Worm (Caenorhabditis elegans) whole organism, young adult: Measurements from ENCODE around the gene pycr-4.
A peak's percentile ranks its signal among the peaks of the same experiment; 100 is the strongest.

ENCODE experiments used
- B0019.2 ChIP-seq: fragments of 200-800 bp; sonication (Bioruptor generic); conservative IDR thresholded peaks from 2 replicates; pipeline ENCODE4 v1.3.6; 2022; ENCODE audit warnings: missing genetic modification reagents, missing genetic modification characterization, missing compliant biosample characterization
- B0336.3 ChIP-seq: fragments of 200-800 bp; sonication (Bioruptor generic); IDR thresholded peaks from 2 replicates; pipeline ENCODE4 v1.3.6; 2022; ENCODE audit warnings: missing genetic modification characterization, missing compliant biosample characterization
- C17E4.6 ChIP-seq: fragments of 200-800 bp; sonication (Bioruptor generic); IDR thresholded peaks from 2 replicates; pipeline ENCODE4 v1.3.6; 2022; ENCODE audit warnings: missing genetic modification reagents, missing genetic modification characterization, missing compliant biosample characterization
- F22D6.2 ChIP-seq: sonication (generic microtip); optimal IDR thresholded peaks from 2 replicates; lab custom pipeline; 2016; ENCODE audit warnings: mild to moderate bottlenecking, missing genetic modification characterization, missing compliant biosample characterization
- F33H1.4 ChIP-seq: fragments of 200-800 bp; sonication (Bioruptor generic); IDR thresholded peaks from 2 replicates; pipeline ENCODE4 v1.3.6; 2022; ENCODE audit warnings: missing genetic modification reagents, missing genetic modification characterization, missing compliant biosample characterization
- F37B4.10 ChIP-seq: fragments of 200-800 bp; sonication (Bioruptor generic); IDR thresholded peaks from 2 replicates; pipeline ENCODE4 v1.3.6; 2022; ENCODE audit warnings: missing genetic modification characterization, missing compliant biosample characterization
- F39B2.1 ChIP-seq: fragments of 200-800 bp; sonication (Bioruptor generic); IDR thresholded peaks from 2 replicates; pipeline ENCODE4 v1.3.6; 2022; ENCODE audit warnings: missing genetic modification reagents, missing genetic modification characterization, missing compliant biosample characterization
- F52B5.7 ChIP-seq: sonication (generic microtip); optimal IDR thresholded peaks from 2 replicates; lab custom pipeline; 2016; ENCODE audit warnings: mild to moderate bottlenecking, missing genetic modification characterization, missing compliant biosample characterization
- F57A8.1 ChIP-seq: fragments of 200-800 bp; sonication (Bioruptor generic); optimal IDR thresholded peaks from 2 replicates; lab custom pipeline; 2018; ENCODE audit warnings: mild to moderate bottlenecking, missing genetic modification characterization, moderate library complexity, missing compliant biosample characterization
- T07F8.4 ChIP-seq: sonication (generic microtip); optimal IDR thresholded peaks from 2 replicates; lab custom pipeline; 2016; ENCODE audit warnings: mild to moderate bottlenecking, missing genetic modification characterization, moderate library complexity, missing compliant biosample characterization
- T26A5.8 ChIP-seq: sonication (generic microtip); optimal IDR thresholded peaks from 2 replicates; lab custom pipeline; 2016; ENCODE audit warnings: missing genetic modification characterization, missing compliant biosample characterization
- Y79H2A.3 ChIP-seq: fragments of 200-800 bp; sonication (Bioruptor generic); conservative IDR thresholded peaks from 2 replicates; pipeline ENCODE4 v1.3.6; 2022; ENCODE audit warnings: missing genetic modification reagents, missing genetic modification characterization, missing compliant biosample characterization
- Y95B8A.8 ChIP-seq: fragments of 200-800 bp; sonication (Bioruptor generic); IDR thresholded peaks from 2 replicates; pipeline ENCODE4 v1.3.6; 2022; ENCODE audit warnings: missing genetic modification reagents, missing genetic modification characterization, missing compliant biosample characterization
- ZK185.1 ChIP-seq: sonication (generic microtip); optimal IDR thresholded peaks from 2 replicates; lab custom pipeline; 2016; ENCODE audit warnings: mild to moderate bottlenecking, missing genetic modification characterization, missing compliant biosample characterization; ENCODE audit not compliant: poor library complexity, severe bottlenecking
- athp-1 ChIP-seq: sonication (generic microtip); optimal IDR thresholded peaks from 2 replicates; lab custom pipeline; 2017; ENCODE audit warnings: mild to moderate bottlenecking, missing genetic modification characterization, missing compliant biosample characterization
- attf-3 ChIP-seq: fragments of 200-800 bp; sonication (Bioruptor generic); conservative IDR thresholded peaks from 2 replicates; pipeline ENCODE4 v1.3.6; 2022; ENCODE audit warnings: missing genetic modification reagents, missing genetic modification characterization, missing compliant biosample characterization
- attf-5 ChIP-seq: fragments of 200-800 bp; sonication (Bioruptor generic); optimal IDR thresholded peaks from 2 replicates; lab custom pipeline; 2018; ENCODE audit warnings: mild to moderate bottlenecking, missing genetic modification characterization, missing compliant biosample characterization
- attf-6 ChIP-seq: fragments of 200-800 bp; sonication (Bioruptor generic); IDR thresholded peaks from 2 replicates; pipeline ENCODE4 v1.3.6; 2022; ENCODE audit warnings: missing genetic modification reagents, missing genetic modification characterization, missing compliant biosample characterization
- ccch-3 ChIP-seq: fragments of 200-800 bp; sonication (Bioruptor generic); optimal IDR thresholded peaks from 2 replicates; lab custom pipeline; 2018; ENCODE audit warnings: mild to moderate bottlenecking, missing genetic modification characterization, missing compliant biosample characterization
- cebp-2 ChIP-seq: fragments of 200-800 bp; sonication (Bioruptor generic); IDR thresholded peaks from 2 replicates; pipeline ENCODE4 v1.3.6; 2022; ENCODE audit warnings: missing genetic modification characterization, missing compliant biosample characterization
- ceh-27 ChIP-seq: fragments of 200-800 bp; sonication (Bioruptor generic); optimal IDR thresholded peaks from 2 replicates; lab custom pipeline; 2018; ENCODE audit warnings: mild to moderate bottlenecking, missing genetic modification characterization, moderate library complexity, missing compliant biosample characterization
- ceh-40 ChIP-seq: fragments of 200-800 bp; sonication (Bioruptor generic); IDR thresholded peaks from 2 replicates; pipeline ENCODE4 v1.3.6; 2022; ENCODE audit warnings: missing genetic modification characterization, missing compliant biosample characterization
- ceh-58 ChIP-seq: fragments of 200-800 bp; sonication (Bioruptor generic); IDR thresholded peaks from 2 replicates; pipeline ENCODE4 v1.3.6; 2022; ENCODE audit warnings: missing genetic modification characterization, missing compliant biosample characterization
- dox-1 ChIP-seq: fragments of 200-800 bp; sonication (Bioruptor generic); IDR thresholded peaks from 2 replicates; pipeline ENCODE4 v1.3.6; 2022; ENCODE audit warnings: missing genetic modification reagents, missing genetic modification characterization, missing compliant biosample characterization
- dpl-1 ChIP-seq: fragments of 150-350 bp; optimal IDR thresholded peaks from 2 replicates; lab custom pipeline; 2014; ENCODE audit warnings: missing biosample characterization, missing genetic modification reagents, missing genetic modification characterization
- egl-44 ChIP-seq: fragments of 200-800 bp; sonication (Bioruptor generic); IDR thresholded peaks from 2 replicates; pipeline ENCODE4 v1.3.6; 2022; ENCODE audit warnings: missing genetic modification reagents, missing genetic modification characterization, missing compliant biosample characterization
- ekl-4 ChIP-seq: fragments of 200-800 bp; sonication (Bioruptor generic); IDR thresholded peaks from 2 replicates; pipeline ENCODE4 v1.3.6; 2022; ENCODE audit warnings: missing genetic modification reagents, missing genetic modification characterization, missing compliant biosample characterization
- fkh-3 ChIP-seq: sonication (generic microtip); optimal IDR thresholded peaks from 2 replicates; lab custom pipeline; 2016; ENCODE audit warnings: mild to moderate bottlenecking, missing genetic modification characterization, missing compliant biosample characterization
- hlh-26 ChIP-seq: fragments of 200-800 bp; sonication (Bioruptor generic); conservative IDR thresholded peaks from 2 replicates; pipeline ENCODE4 v1.3.6; 2022; ENCODE audit warnings: missing genetic modification reagents, missing genetic modification characterization, missing compliant biosample characterization
- hmg-1.2 ChIP-seq: fragments of 200-800 bp; sonication (Bioruptor generic); IDR thresholded peaks from 2 replicates; pipeline ENCODE4 v1.3.6; 2022; ENCODE audit warnings: missing genetic modification reagents, missing genetic modification characterization, missing compliant biosample characterization
- hmg-20 ChIP-seq: fragments of 200-800 bp; sonication (Bioruptor generic); IDR thresholded peaks from 2 replicates; pipeline ENCODE4 v1.3.6; 2022; ENCODE audit warnings: missing genetic modification reagents, missing genetic modification characterization, missing compliant biosample characterization
- hsf-1 ChIP-seq: fragments of 200-800 bp; sonication (Bioruptor generic); IDR thresholded peaks from 2 replicates; pipeline ENCODE4 v1.3.6; 2022; ENCODE audit warnings: missing genetic modification reagents, missing genetic modification characterization, missing compliant biosample characterization
- lin-26 ChIP-seq: fragments of 200-800 bp; sonication (Bioruptor generic); IDR thresholded peaks from 2 replicates; pipeline ENCODE4 v1.3.6; 2022; ENCODE audit warnings: missing genetic modification reagents, missing genetic modification characterization, missing compliant biosample characterization
- madf-3 ChIP-seq: fragments of 200-800 bp; sonication (Bioruptor generic); IDR thresholded peaks from 2 replicates; pipeline ENCODE4 v1.3.6; 2022; ENCODE audit warnings: missing genetic modification reagents, missing genetic modification characterization, missing compliant biosample characterization
- madf-6 ChIP-seq: fragments of 200-800 bp; sonication (Bioruptor generic); IDR thresholded peaks from 2 replicates; pipeline ENCODE4 v1.3.6; 2022; ENCODE audit warnings: missing genetic modification reagents, missing genetic modification characterization, missing compliant biosample characterization
- nhr-179 ChIP-seq: sonication (generic microtip); optimal IDR thresholded peaks from 2 replicates; lab custom pipeline; 2016; ENCODE audit warnings: mild to moderate bottlenecking, missing genetic modification characterization, missing compliant biosample characterization
- nhr-90 ChIP-seq: sonication (generic microtip); optimal IDR thresholded peaks from 2 replicates; lab custom pipeline; 2016; ENCODE audit warnings: missing genotype, mild to moderate bottlenecking, missing genetic modification characterization, missing compliant biosample characterization
- pha-4 ChIP-seq: fragments of 150-350 bp; sonication (generic microtip); optimal IDR thresholded peaks from 2 replicates; lab custom pipeline; 2014; ENCODE audit warnings: missing biosample characterization, missing genetic modification reagents, missing genetic modification characterization
- sea-2 ChIP-seq: fragments of 200-800 bp; sonication (Bioruptor generic); IDR thresholded peaks from 2 replicates; pipeline ENCODE4 v1.3.6; 2022; ENCODE audit warnings: missing genetic modification characterization, missing compliant biosample characterization
- snpc-1.3 ChIP-seq: sonication (generic microtip); optimal IDR thresholded peaks from 2 replicates; lab custom pipeline; 2017; ENCODE audit warnings: missing genetic modification characterization, mild to moderate bottlenecking, missing compliant biosample characterization, antibody characterized with exemption, moderate library complexity, missing genotype, missing genetic modification reagents; ENCODE audit not compliant: insufficient read depth
- snpc-3.4 ChIP-seq: sonication (generic microtip); optimal IDR thresholded peaks from 2 replicates; lab custom pipeline; 2017; ENCODE audit warnings: missing genetic modification characterization, mild to moderate bottlenecking, missing compliant biosample characterization, antibody characterized with exemption, moderate library complexity, missing genotype, missing genetic modification reagents
- tbp1 ChIP-seq: fragments of 200-800 bp; sonication (Bioruptor generic); optimal IDR thresholded peaks from 2 replicates; lab custom pipeline; 2018; ENCODE audit warnings: mild to moderate bottlenecking, missing genetic modification characterization, missing compliant biosample characterization
- tlf-1 ChIP-seq: fragments of 200-800 bp; sonication (Bioruptor generic); optimal IDR thresholded peaks from 2 replicates; lab custom pipeline; 2018; ENCODE audit warnings: mild to moderate bottlenecking, missing genetic modification characterization, missing compliant biosample characterization
- xnd-1 ChIP-seq: sonication (generic microtip); optimal IDR thresholded peaks from 2 replicates; lab custom pipeline; 2016; ENCODE audit warnings: missing genotype, missing genetic modification reagents, missing genetic modification characterization, missing compliant biosample characterization
- zim-3 ChIP-seq: sonication (generic microtip); optimal IDR thresholded peaks from 2 replicates; lab custom pipeline; 2017; ENCODE audit warnings: mild to moderate bottlenecking, missing genetic modification characterization, moderate library complexity, missing compliant biosample characterization
- ztf-25 ChIP-seq: fragments of 200-800 bp; sonication (Bioruptor generic); IDR thresholded peaks from 2 replicates; pipeline ENCODE4 v1.3.6; 2022; ENCODE audit warnings: missing genetic modification reagents, missing genetic modification characterization, missing compliant biosample characterization

Gene pycr-4

DNA sequence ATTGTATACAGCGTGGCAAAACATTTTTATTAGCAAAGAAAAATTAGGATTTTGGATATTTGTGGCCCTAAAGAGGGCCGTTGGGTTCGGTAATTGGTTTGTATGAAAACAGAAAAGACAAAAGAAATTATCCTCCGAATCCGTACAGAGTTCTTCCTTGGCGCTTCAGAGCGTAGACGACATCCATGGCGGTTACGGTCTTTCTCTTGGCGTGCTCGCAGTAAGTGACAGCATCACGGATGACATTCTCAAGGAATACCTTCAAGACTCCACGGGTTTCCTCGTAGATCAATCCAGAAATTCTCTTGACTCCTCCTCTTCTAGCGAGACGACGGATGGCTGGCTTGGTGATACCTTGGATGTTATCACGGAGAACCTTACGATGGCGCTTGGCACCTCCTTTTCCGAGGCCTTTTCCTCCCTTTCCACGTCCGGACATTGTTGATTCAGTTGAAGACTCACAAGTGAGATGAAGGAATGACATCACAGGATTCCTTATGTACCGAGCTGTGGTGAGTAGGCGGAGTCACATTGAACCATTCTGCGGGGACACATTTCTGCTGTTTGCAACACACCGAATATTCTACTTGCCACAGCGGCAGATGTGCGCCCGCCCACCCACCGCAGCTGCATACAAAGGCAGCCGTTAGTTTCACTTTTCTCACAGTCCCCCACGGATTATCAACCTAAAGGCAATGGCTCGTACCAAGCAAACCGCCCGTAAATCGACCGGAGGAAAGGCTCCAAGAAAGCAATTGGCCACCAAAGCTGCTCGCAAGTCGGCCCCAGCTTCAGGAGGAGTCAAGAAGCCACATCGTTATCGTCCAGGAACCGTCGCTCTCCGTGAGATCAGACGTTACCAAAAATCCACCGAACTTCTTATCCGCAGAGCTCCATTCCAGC is 10.7 kb upstream of the pycr-4 start, which contains the start of the genes his-60 and his-59 (continued):
- TF ChIP-seq madf-3 (GFP tag; lab: Robert Waterston, UW) = peak; percentile 62; the same call in 1 of the 2 replicates
- TF ChIP-seq T26A5.8 (tag; lab: Kevin White, UChicago) = no peak
- peak; percentile 51 for TF ChIP-seq nhr-90 (tag; lab: Kevin White, UChicago)
- TF ChIP-seq nhr-179 (tag; lab: Kevin White, UChicago) = no peak
- TF ChIP-seq sea-2 (GFP tag; lab: Robert Waterston, UW) = no peak
- no peak for TF ChIP-seq hlh-26 (GFP tag; lab: Robert Waterston, UW)
- peak; percentile 28; the same call in 1 of the 2 replicates for TF ChIP-seq ztf-25 (GFP tag; lab: Robert Waterston, UW)
- peak; percentile 20 for TF ChIP-seq xnd-1 (tag; lab: Kevin White, UChicago)
- TF ChIP-seq B0336.3 (GFP tag; lab: Robert Waterston, UW) = peak; percentile 77
- TF ChIP-seq attf-5 = peak; percentile 9
- peak; percentile 81 for TF ChIP-seq attf-6 (GFP tag; lab: Robert Waterston, UW)
- peak; percentile 75 for TF ChIP-seq ceh-40 (GFP tag; lab: Robert Waterston, UW)
- TF ChIP-seq F52B5.7 = peak; percentile 12
- no peak for TF ChIP-seq ZK185.1 (tag; lab: Kevin White, UChicago)
- TF ChIP-seq F22D6.2 (tag; lab: Kevin White, UChicago) = no peak
- peak; percentile 51 for TF ChIP-seq snpc-3.4 (tag; lab: Kevin White, UChicago)
- peak; percentile 64; the same call in 1 of the 2 replicates for TF ChIP-seq ekl-4 (GFP tag; lab: Robert Waterston, UW)
- TF ChIP-seq Y95B8A.8 (GFP tag; lab: Robert Waterston, UW) = peak; percentile 82
- TF ChIP-seq lin-26 (GFP tag; lab: Robert Waterston, UW) = peak; percentile 95
- TF ChIP-seq madf-6 (GFP tag; lab: Robert Waterston, UW) = peak; percentile 72
- TF ChIP-seq attf-3 (GFP tag; lab: Robert Waterston, UW) = 0 out of 2 replicates have a peak, but pooled peaks have one; percentile 7
- TF ChIP-seq C17E4.6 (GFP tag; lab: Robert Waterston, UW) = 0 out of 2 replicates have a peak, but pooled peaks have one; percentile 18
- TF ChIP-seq F33H1.4 (GFP tag; lab: Robert Waterston, UW) = 0 out of 2 replicates have a peak, but pooled peaks have one; percentile 24
- TF ChIP-seq pha-4 (tag; lab: Kevin White, UChicago) = no peak
- TF ChIP-seq fkh-3 (tag; lab: Kevin White, UChicago) = no peak
- no peak for TF ChIP-seq hmg-20 (GFP tag; lab: Robert Waterston, UW)
- peak; percentile 31 for TF ChIP-seq T07F8.4 (tag; lab: Kevin White, UChicago)
- peak; percentile 61; the same call in 1 of the 2 replicates for TF ChIP-seq F37B4.10
- peak; percentile 13 for TF ChIP-seq ceh-27 (GFP tag; lab: Kevin White, UChicago)
- peak; percentile 99 for TF ChIP-seq F39B2.1 (GFP tag; lab: Robert Waterston, UW)
- TF ChIP-seq zim-3 = peak; percentile 59
- TF ChIP-seq B0019.2 = no peak
- 0 out of 2 replicates have a peak, but pooled peaks have one; percentile 58 for TF ChIP-seq cebp-2
- peak; percentile 79 for TF ChIP-seq snpc-1.3 (tag; lab: Kevin White, UChicago)
- peak; percentile 41; the same call in 1 of the 2 replicates for TF ChIP-seq hmg-1.2 (GFP tag; lab: Robert Waterston, UW)
- TF ChIP-seq tbp1 (GFP tag; lab: Kevin White, UChicago) = peak; percentile 67
- TF ChIP-seq tlf-1 (GFP tag; lab: Kevin White, UChicago) = peak; percentile 76
- TF ChIP-seq ccch-3 (GFP tag; lab: Kevin White, UChicago) = no peak
- TF ChIP-seq dox-1 (GFP tag; lab: Robert Waterston, UW) = peak; percentile 93
- TF ChIP-seq Y79H2A.3 (GFP tag; lab: Robert Waterston, UW) = peak; percentile 93
- no peak for TF ChIP-seq dpl-1 (GFP tag; lab: Kevin White, UChicago)
- peak; percentile 13 for TF ChIP-seq hsf-1 (GFP tag; lab: Robert Waterston, UW)
- TF ChIP-seq athp-1 (tag; lab: Kevin White, UChicago) = peak; percentile 48
- 0 out of 2 replicates have a peak, but pooled peaks have one; percentile 38 for TF ChIP-seq ceh-58
- peak; percentile 41 for TF ChIP-seq F57A8.1
- TF ChIP-seq egl-44 = peak; percentile 88
